Fruit fly (Drosophila melanogaster) whole organism, embryonic: ENCODE measurements around the gene mag.

ENCODE experiments used
- CG3726 ChIP-seq: fragments of 200-800 bp; sonication (Bioruptor generic); IDR thresholded peaks from 3 replicates; pipeline ENCODE4, ENCODE4 v1.3.6; 2022; ENCODE audit warnings: missing biosample characterization, missing genetic modification characterization
- CG7786 ChIP-seq: fragments of 200-800 bp; sonication (Bioruptor generic); optimal IDR thresholded peaks from 2 replicates; lab custom pipeline; 2016; ENCODE audit warnings: missing biosample characterization, missing genetic modification characterization
- Fer2 ChIP-seq: fragments of 200-800 bp; sonication (Bioruptor generic); optimal IDR thresholded peaks from 2 replicates; lab custom pipeline; 2018; ENCODE audit warnings: missing biosample characterization, mild to moderate bottlenecking, missing genetic modification characterization, moderate library complexity
- Mes4 ChIP-seq: fragments of 200-800 bp; sonication (Bioruptor generic); optimal IDR thresholded peaks from 2 replicates; lab custom pipeline; 2016; ENCODE audit warnings: missing biosample characterization, missing genetic modification characterization
- Sox102F ChIP-seq: fragments of 200-800 bp; sonication (Bioruptor generic); optimal IDR thresholded peaks from 2 replicates; lab custom pipeline; 2018; ENCODE audit warnings: missing biosample characterization, mild to moderate bottlenecking, missing genetic modification characterization, moderate library complexity
- ci ChIP-seq: fragments of 200-800 bp; sonication (Bioruptor generic); IDR thresholded peaks from 3 replicates; pipeline ENCODE4 v1.3.6; 2022; ENCODE audit warnings: missing biosample characterization, missing genetic modification characterization
- croc ChIP-seq: fragments of 200-800 bp; sonication (Bioruptor generic); conservative IDR thresholded peaks from 3 replicates; pipeline ENCODE4 v1.3.6; 2022; ENCODE audit warnings: missing biosample characterization, missing genetic modification characterization
- crol ChIP-seq: fragments of 200-800 bp; sonication (Bioruptor generic); IDR thresholded peaks from 2 replicates; pipeline ENCODE4 v1.3.6; 2022; ENCODE audit warnings: missing biosample characterization, missing genetic modification characterization
- h ChIP-seq: fragments of >200 bp; optimal IDR thresholded peaks from 2 replicates; lab custom pipeline; 2017
- sug ChIP-seq: fragments of 200-800 bp; optimal IDR thresholded peaks from 2 replicates; lab custom pipeline; 2019; ENCODE audit warnings: missing biosample characterization, mild to moderate bottlenecking, missing genetic modification characterization, moderate library complexity

DNA sequence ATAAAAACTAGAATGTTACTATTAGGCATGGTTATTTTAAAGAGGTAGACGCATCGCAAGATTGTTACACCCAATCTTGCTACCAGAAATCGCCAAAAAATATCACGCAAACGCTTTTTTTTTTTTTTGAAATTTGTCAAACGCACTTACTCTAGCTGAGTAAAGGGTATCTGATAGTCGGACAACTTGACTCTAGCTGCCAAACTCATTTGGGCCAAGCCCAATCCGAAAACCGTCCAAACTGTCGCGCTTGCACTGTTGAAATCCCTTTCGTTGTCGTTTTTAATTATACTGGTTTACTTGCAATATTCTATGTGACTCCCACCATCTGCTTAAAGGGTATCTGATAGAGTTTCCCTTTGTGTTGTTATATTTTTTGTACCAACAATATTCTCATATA lies 42.8 kb downstream of the mag start:
- TF ChIP-seq CG3726 (GFP tag; lab: Robert Waterston, UW) (no peak), crol (GFP tag; lab: Robert Waterston, UW) (no peak), sug (tag; lab: Kevin White, UChicago) (no peak), CG7786 (GFP tag; lab: Kevin White, UChicago) (no peak), Mes4 (no peak), ci (GFP tag; lab: Robert Waterston, UW) (no peak), croc (no peak), Fer2 (tag; lab: Kevin White, UChicago) (no peak), h (no peak), Sox102F (GFP tag; lab: Kevin White, UChicago) (no peak)
